Worm (Caenorhabditis elegans): ENCODE measurements around the gene ugt-4.
A peak's percentile ranks its signal among the peaks of the same experiment; 100 is the strongest.

ugt-4 gene

DNA sequence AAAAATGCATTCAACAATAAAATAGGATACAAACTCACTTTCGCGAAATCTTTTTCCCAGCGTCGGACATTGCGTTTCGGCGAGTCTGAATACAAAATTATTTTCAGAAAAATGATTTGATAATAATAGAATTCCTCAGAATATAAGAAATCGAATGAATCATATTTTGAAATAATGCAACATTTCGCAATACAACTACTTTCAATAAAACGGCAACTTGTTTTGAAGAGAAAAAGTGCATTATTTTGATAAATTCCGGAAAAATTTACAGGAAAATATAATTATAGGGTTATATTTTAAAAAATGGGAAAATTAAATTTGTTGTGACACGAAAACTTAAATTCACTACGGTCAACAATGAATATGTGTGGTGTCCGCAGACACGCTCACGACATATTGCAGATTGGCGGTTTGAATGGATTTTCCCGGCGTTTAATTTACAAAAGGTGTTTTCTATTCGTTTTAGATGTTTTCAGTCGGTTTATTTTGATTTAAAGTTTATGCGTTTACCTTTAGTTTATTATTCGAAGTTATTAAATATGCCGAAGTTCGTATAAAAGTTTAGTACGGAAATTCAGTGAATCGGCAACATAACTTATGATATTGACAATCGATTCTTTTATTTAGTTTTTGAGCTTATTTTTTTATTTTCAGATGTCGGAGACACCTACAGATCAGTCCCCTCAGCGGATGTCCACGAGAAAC is 31.7 kb downstream of the ugt-4 start, which contains the start of the genes abcf-1 and scc-3 (continued):
- no peak for TF ChIP-seq Y79H2A.3 (GFP tag; conservative IDR thresholded peaks at IDR 0.05)
- peak; percentile 64 for TF ChIP-seq attf-3 (GFP tag; conservative IDR thresholded peaks at IDR 0.05)
- TF ChIP-seq snpc-1.3 (tag; optimal IDR thresholded peaks at IDR 0.05; ENCODE audit: insufficient read depth), result peak; percentile 71
- TF ChIP-seq madf-8 (GFP tag; conservative IDR thresholded peaks at IDR 0.05), result peak; percentile 60
- TF ChIP-seq tbp1 (GFP tag; optimal IDR thresholded peaks at IDR 0.05), result peak; percentile 15

DNA sequence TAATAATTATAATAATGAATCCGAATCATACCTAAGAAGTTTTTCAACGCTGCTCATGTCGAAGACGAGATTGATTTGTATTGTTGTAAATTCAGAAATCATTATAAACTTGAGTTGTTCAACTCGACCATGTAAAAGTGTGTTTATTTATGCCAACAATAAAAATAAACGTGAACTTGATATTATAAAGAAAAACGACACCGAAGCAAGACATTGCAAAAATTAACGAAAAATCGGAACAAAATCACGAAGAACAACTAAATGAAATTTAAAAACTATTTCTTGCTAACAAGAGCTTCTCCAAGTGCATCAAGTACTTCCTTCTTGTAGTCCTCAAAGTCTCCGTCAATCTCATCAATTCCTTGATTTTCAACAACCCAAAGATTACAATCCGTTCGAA is 34.2 kb downstream of the ugt-4 start, which contains the start of gene F18E2.15:
TSS of gene F18E2.15 (minus strand) at position 101 of the 400 bp plus-strand sequence.
- TF ChIP-seq F39B2.1 (GFP tag; IDR thresholded peaks at IDR 0.05) (no peak), D2030.7 (GFP tag; IDR thresholded peaks at IDR 0.05) (no peak), ztf-6 (GFP tag; IDR thresholded peaks at IDR 0.05) (no peak)

DNA sequence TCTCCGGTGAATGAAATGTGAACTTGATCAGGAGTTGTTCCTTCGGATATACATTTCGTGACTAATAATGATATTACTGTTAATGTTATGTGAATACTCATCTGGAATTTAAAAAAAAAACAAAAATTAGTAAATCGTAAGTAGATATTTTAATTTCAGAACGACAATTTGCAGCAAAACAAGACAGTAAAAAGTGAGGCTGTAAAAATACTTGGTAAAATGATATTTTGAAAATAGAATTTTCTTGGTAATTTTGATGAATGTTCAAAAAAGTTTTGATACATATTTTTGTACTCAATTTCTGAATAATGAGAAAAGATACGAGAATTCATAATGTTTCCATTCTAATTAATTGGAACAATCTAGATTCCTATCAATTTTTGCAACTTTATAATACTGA is 35.5 kb downstream of the ugt-4 start, which contains the start of gene papl-1:
TSS of gene papl-1 (minus strand) at position 101 of the 400 bp plus-strand sequence.
- no peak for TF ChIP-seq F22D6.2 (tag; optimal IDR thresholded peaks at IDR 0.05)
- no peak for TF ChIP-seq snpc-3.4 (tag; optimal IDR thresholded peaks at IDR 0.05)
- TF ChIP-seq ztf-25 (GFP tag; IDR thresholded peaks at IDR 0.05), result no peak
- TF ChIP-seq tbp1 (GFP tag; optimal IDR thresholded peaks at IDR 0.05), result no peak
- TF ChIP-seq F33H1.4 (GFP tag; IDR thresholded peaks at IDR 0.05), result no peak
- no peak for TF ChIP-seq ztf-22 (GFP tag; optimal IDR thresholded peaks at IDR 0.05)
- no peak for TF ChIP-seq ceh-58 (GFP tag; IDR thresholded peaks at IDR 0.05)
- no peak for TF ChIP-seq Y95B8A.8 (GFP tag; IDR thresholded peaks at IDR 0.05)
- no peak for TF ChIP-seq nhr-120 (GFP tag; IDR thresholded peaks at IDR 0.05)
- no peak for TF ChIP-seq nhr-27 (tag; optimal IDR thresholded peaks at IDR 0.05)
- no peak for TF ChIP-seq C17E4.6 (GFP tag; IDR thresholded peaks at IDR 0.05)
- no peak for TF ChIP-seq sea-2 (GFP tag; IDR thresholded peaks at IDR 0.05)

DNA sequence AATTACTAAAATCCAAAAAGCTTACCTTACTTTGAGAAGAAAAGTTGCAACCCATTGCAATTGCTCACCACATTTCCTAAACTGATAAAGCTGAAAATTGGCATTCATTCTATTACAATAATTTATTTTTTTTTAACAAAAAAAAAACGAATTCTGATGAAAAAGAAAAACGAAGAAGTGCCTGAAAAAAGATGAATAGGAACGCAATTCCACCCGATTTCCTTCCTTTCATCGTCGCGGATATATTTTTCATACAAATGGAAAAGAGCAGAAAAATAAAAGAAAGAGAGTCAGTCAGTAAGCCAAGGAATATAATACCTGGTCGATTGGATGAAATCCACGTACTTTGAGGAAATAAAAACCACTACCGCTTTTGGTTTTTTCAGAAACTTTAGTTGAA is 40.3 kb downstream of the ugt-4 start, which contains the start of gene gpa-13:
TSS of gene gpa-13 (minus strand) at position 101 of the 400 bp plus-strand sequence.
- TF ChIP-seq ztf-25 (GFP tag; IDR thresholded peaks at IDR 0.05) (no peak), bed-2 (GFP tag; IDR thresholded peaks at IDR 0.05) (no peak), K11D2.4 (GFP tag; IDR thresholded peaks at IDR 0.05) (no peak), nhr-90 (tag; optimal IDR thresholded peaks at IDR 0.05) (no peak), lag-1 (GFP tag; IDR thresholded peaks at IDR 0.05) (no peak), sea-2 (GFP tag; IDR thresholded peaks at IDR 0.05) (no peak), rcor-1 (GFP tag; IDR thresholded peaks at IDR 0.05) (no peak), let-607 (tag; optimal IDR thresholded peaks at IDR 0.05) (no peak), nfyb-1 (GFP tag; IDR thresholded peaks at IDR 0.05) (no peak), snpc-4 (GFP tag; optimal IDR thresholded peaks at IDR 0.05) (no peak), snpc-4 (tag; optimal IDR thresholded peaks at IDR 0.05) (no peak)

DNA sequence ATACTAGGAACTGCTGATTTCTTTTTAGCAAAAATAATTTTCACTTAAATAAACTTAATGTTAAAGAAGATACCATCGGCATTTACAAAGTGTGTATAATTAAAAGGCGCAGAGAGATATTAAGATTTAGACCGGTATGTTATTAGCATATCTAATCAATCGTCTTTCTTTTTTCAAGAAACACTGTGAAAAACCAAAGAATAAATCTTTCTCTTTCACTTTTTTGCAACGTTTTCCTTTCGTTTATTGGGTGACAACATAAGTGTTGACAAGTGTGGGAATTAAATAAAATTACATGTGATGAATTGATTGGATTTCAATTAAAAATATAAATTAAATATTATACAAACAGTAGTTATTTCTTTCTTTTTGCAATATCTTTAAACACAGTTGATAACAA is 42.7 kb downstream of the ugt-4 start, which contains the start of gene C15C8.8:
TSS of gene C15C8.8 (minus strand) at position 101 of the 400 bp plus-strand sequence.
- TF ChIP-seq D2030.7 (GFP tag; IDR thresholded peaks at IDR 0.05), result no peak
- no peak for TF ChIP-seq C17E4.6 (GFP tag; IDR thresholded peaks at IDR 0.05)
- no peak for TF ChIP-seq ZK185.1 (tag; optimal IDR thresholded peaks at IDR 0.05; ENCODE audit: poor library complexity, severe bottlenecking)
- no peak for TF ChIP-seq ceh-58 (GFP tag; IDR thresholded peaks at IDR 0.05)
- no peak for TF ChIP-seq ztf-28 (GFP tag; IDR thresholded peaks at IDR 0.05)
- no peak for TF ChIP-seq lin-54 (GFP tag; optimal IDR thresholded peaks at IDR 0.05)
- no peak for TF ChIP-seq mes-4 (tag; optimal IDR thresholded peaks at IDR 0.05)
- no peak for TF ChIP-seq let-607 (tag; optimal IDR thresholded peaks at IDR 0.05)
- no peak for TF ChIP-seq tbp1 (GFP tag; optimal IDR thresholded peaks at IDR 0.05)
- no peak for TF ChIP-seq cebp-2 (GFP tag; IDR thresholded peaks at IDR 0.05)
- no peak for TF ChIP-seq hmg-1.2 (GFP tag; IDR thresholded peaks at IDR 0.05)
- no peak for TF ChIP-seq nfya-1 (tag; optimal IDR thresholded peaks at IDR 0.05; ENCODE audit: borderline replicate concordance, insufficient read depth)
- TF ChIP-seq bed-1 (GFP tag; IDR thresholded peaks at IDR 0.05), result no peak
- TF ChIP-seq B0019.2 (GFP tag; conservative IDR thresholded peaks at IDR 0.05), result no peak
- TF ChIP-seq Y79H2A.3 (GFP tag; conservative IDR thresholded peaks at IDR 0.05), result no peak
- TF ChIP-seq akir-1 (GFP tag; optimal IDR thresholded peaks at IDR 0.05), result no peak
- no peak for TF ChIP-seq madf-6 (GFP tag; IDR thresholded peaks at IDR 0.05)
- no peak for TF ChIP-seq K12H6.12 (tag; optimal IDR thresholded peaks at IDR 0.05)
